Fruit fly (Drosophila melanogaster): ENCODE data around the gene CG33689.

Gene CG33689

dm6 chr3L:16231857-16232256 lies 31.8 kb downstream of the CG33689 start, which contains the start of the genes PDCD-5 and MED10 (continued):
- TF ChIP-seq HLH4C (GFP tag; IDR thresholded peaks at IDR 0.05; ENCODE audit: partially characterized antibody) = no peak
- TF ChIP-seq CG6791 (GFP tag; IDR thresholded peaks at IDR 0.05; ENCODE audit: partially characterized antibody) = peak; percentile 32; the same call in 2 of the 3 replicates
- TF ChIP-seq Blimp-1 (GFP tag; optimal IDR thresholded peaks at IDR 0.05) = no peak
- TF ChIP-seq CG6254 (GFP tag; optimal IDR thresholded peaks at IDR 0.05) = no peak
- TF ChIP-seq CG6654 (GFP tag; optimal IDR thresholded peaks at IDR 0.05) = no peak
- no peak for TF ChIP-seq CG11093 (GFP tag; IDR thresholded peaks at IDR 0.05)
- TF ChIP-seq CG18619 (GFP tag; optimal IDR thresholded peaks at IDR 0.05) = no peak
- no peak for TF ChIP-seq CG4282 (GFP tag; optimal IDR thresholded peaks at IDR 0.05)
- no peak for TF ChIP-seq nau (GFP tag; optimal IDR thresholded peaks at IDR 0.05)
- TF ChIP-seq CG9215 (GFP tag; IDR thresholded peaks at IDR 0.05) = no peak
- peak; percentile 90 for TF ChIP-seq CG11560 (tag; IDR thresholded peaks at IDR 0.05)
- no peak for TF ChIP-seq CG15479 (GFP tag; optimal IDR thresholded peaks at IDR 0.05)
- no peak for TF ChIP-seq Dip3 (GFP tag; optimal IDR thresholded peaks at IDR 0.05)
- TF ChIP-seq Dfd (GFP tag; optimal IDR thresholded peaks at IDR 0.05) = no peak
- no peak for TF ChIP-seq Atf6 (GFP tag; IDR thresholded peaks at IDR 0.05)
- no peak for TF ChIP-seq lola (GFP tag; optimal IDR thresholded peaks at IDR 0.05)
- TF ChIP-seq gsb-n (tag; optimal IDR thresholded peaks at IDR 0.05) = no peak
- no peak for TF ChIP-seq CG10462 (GFP tag; optimal IDR thresholded peaks at IDR 0.05)
- TF ChIP-seq Jarid2 (GFP tag; optimal IDR thresholded peaks at IDR 0.05) = no peak
- TF ChIP-seq en (GFP tag; optimal IDR thresholded peaks at IDR 0.05) = no peak
- TF ChIP-seq peb (GFP tag; IDR thresholded peaks at IDR 0.05) = no peak
- no peak for TF ChIP-seq Aef1 (GFP tag; IDR thresholded peaks at IDR 0.05)
- TF ChIP-seq CG7271 (tag; optimal IDR thresholded peaks at IDR 0.05) = no peak
- no peak for TF ChIP-seq yki (optimal IDR thresholded peaks at IDR 0.05)
- TF ChIP-seq Side (GFP tag; optimal IDR thresholded peaks at IDR 0.05) = no peak
- TF ChIP-seq crc (GFP tag; optimal IDR thresholded peaks at IDR 0.05) = no peak
- no peak for TF ChIP-seq CG9727 (GFP tag; optimal IDR thresholded peaks at IDR 0.05)
- TF ChIP-seq CG30431 (GFP tag; optimal IDR thresholded peaks at IDR 0.05) = no peak
- no peak for TF ChIP-seq zfh2 (GFP tag; optimal IDR thresholded peaks at IDR 0.05)
- no peak for TF ChIP-seq cg (GFP tag; optimal IDR thresholded peaks at IDR 0.05)
- TF ChIP-seq Sin3A (optimal IDR thresholded peaks at IDR 0.05) = peak; percentile 72
- TF ChIP-seq CG9797 (GFP tag; optimal IDR thresholded peaks at IDR 0.05) = peak; percentile 77
- no peak for TF ChIP-seq CG14860 (GFP tag; IDR thresholded peaks at IDR 0.05; ENCODE audit: partially characterized antibody)
- no peak for TF ChIP-seq tll (GFP tag; optimal IDR thresholded peaks at IDR 0.05)
- no peak for TF ChIP-seq Antp (GFP tag; optimal IDR thresholded peaks at IDR 0.05)
- TF ChIP-seq bcd (GFP tag; optimal IDR thresholded peaks at IDR 0.05) = peak; percentile 59
- TF ChIP-seq gro (GFP tag; optimal IDR thresholded peaks at IDR 0.05) = peak; percentile 52
- TF ChIP-seq Hr78 (GFP tag; optimal IDR thresholded peaks at IDR 0.05) = no peak
- TF ChIP-seq CG9817 (tag; optimal IDR thresholded peaks at IDR 0.05) = no peak
- TF ChIP-seq MBD-R2 (GFP tag; IDR thresholded peaks at IDR 0.05) = peak; percentile 96
- peak in 1 of 2 experiments; percentile 13 for TF ChIP-seq chif (GFP tag; optimal IDR thresholded peaks at IDR 0.05)
- no peak for TF ChIP-seq Mes4 (GFP tag; optimal IDR thresholded peaks at IDR 0.05)
- TF ChIP-seq gfzf (GFP tag; optimal IDR thresholded peaks at IDR 0.05) = peak; percentile 96
- TF ChIP-seq knrl (GFP tag; IDR thresholded peaks at IDR 0.05; ENCODE audit: partially characterized antibody) = peak; percentile 30; the same call in 1 of the 3 replicates
- TF ChIP-seq fd3F (GFP tag; optimal IDR thresholded peaks at IDR 0.05) = no peak
- peak; percentile 24 for TF ChIP-seq Hsf (GFP tag; optimal IDR thresholded peaks at IDR 0.05)
- TF ChIP-seq slou (GFP tag; optimal IDR thresholded peaks at IDR 0.05) = no peak
- TF ChIP-seq CG14965 (GFP tag; optimal IDR thresholded peaks at IDR 0.05; ENCODE audit: borderline replicate concordance) = no peak
- TF ChIP-seq Bteb2 (GFP tag; optimal IDR thresholded peaks at IDR 0.05) = no peak
- no peak for TF ChIP-seq Lim3 (GFP tag; IDR thresholded peaks at IDR 0.05)
- TF ChIP-seq fd102C (GFP tag; optimal IDR thresholded peaks at IDR 0.05) = no peak
